Worm (Caenorhabditis elegans) whole organism, dauer: Measurements from ENCODE around the gene mek-1.

Experiments
- unc-62 ChIP-seq: sonication (generic microtip); optimal IDR thresholded peaks from 2 replicates; lab custom pipeline; 2017; ENCODE audit warnings: missing biosample characterization, missing genetic modification reagents, missing genetic modification characterization

mek-1 gene

ce11 chrX:7474968-7475433 lies 4.0 kb upstream of the mek-1 start, which contains the start of gene coh-1:
coh-1 (minus strand) TSS chrX:7475018.
- TF ChIP-seq unc-62 (GFP tag; lab: Kevin White, UChicago): no peak

DNA sequence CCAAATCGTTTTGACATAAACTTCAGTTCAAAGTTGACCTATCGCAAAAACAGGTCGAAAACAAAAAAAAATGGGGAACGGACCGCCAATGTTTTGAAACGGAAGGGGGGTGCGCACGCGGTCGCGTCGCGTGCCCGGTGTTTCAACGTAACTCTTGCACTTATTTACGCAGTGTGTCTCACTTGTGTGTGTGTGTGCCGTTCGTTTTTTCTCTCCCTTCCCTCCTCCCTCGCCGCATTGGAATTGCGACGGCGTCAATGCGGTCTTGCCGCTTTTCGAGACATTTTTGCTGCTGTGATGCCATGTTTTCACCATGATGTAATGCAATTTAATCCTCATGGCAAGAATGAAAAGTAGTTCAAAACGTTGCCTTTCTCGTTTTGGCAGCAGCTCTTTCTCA lies 572 bp upstream of the mek-1 start:
- no peak for TF ChIP-seq unc-62 (GFP tag; lab: Kevin White, UChicago)

DNA sequence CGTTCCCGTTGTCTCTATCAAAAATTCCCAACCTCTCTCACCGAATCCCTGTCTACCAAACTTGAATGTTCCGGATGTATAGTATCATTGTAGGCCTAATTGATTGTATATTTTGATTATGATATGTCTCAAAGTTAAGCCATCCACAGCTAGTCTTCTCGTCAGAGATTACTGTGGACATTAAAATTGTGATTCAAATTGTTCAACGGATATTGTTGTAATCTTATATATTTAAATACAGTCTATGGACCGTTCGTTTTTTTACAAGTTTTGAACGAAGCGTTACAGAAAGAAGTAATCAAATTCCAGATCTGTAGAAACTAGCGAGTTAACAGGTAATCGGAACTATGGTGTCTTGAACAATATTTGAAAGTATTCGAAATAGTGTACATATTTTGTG lies 1.7 kb downstream of the mek-1 start, which contains the start of gene F48E3.9:
F48E3.9 (plus strand) TSS at position 301 of the 400 bp plus-strand sequence.
- TF ChIP-seq unc-62 (GFP tag; lab: Kevin White, UChicago): no peak

DNA sequence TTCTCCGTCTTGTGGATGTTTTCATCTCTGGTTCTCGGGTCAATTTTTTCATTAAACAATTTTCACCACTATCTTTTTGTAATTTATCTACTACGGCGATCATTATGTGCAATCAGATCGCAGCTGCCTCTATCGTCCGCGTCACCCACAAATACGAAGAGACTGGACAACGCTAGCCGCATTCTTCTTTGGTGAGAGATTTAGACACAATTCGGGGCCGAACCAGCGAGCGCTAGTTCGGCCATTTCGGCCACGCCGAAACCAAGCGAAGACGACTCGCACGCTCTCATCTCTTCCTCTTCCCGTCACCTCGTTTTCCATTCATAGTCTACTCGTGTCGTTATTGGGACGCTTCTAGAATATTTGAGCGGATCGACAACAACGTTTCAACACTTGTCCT lies 6.7 kb downstream of the mek-1 start, which contains the start of gene gly-12:
gly-12 (plus strand) TSS at position 117 of the 400 bp plus-strand sequence.
- no peak for TF ChIP-seq unc-62 (GFP tag; lab: Kevin White, UChicago)

DNA sequence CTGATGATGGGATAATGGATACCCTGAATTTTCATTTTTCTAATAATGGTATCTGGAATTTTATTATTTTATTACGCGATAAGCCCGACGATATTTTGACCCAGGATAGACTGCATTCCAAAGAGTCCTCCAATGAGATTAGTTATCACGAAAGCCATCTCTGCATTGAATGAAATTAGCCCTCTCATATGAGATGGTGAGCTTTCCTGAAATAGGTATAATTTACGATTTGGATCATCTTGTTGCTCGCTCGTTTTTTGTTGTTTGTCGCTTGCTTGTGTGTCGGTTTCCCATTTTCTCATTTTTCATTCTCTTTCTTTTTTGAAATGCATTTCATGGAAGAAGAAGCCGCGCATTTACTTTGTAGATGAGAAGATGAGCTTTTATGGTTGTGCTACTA lies 12.5 kb downstream of the mek-1 start:
- TF ChIP-seq unc-62 (GFP tag; lab: Kevin White, UChicago): no peak

DNA sequence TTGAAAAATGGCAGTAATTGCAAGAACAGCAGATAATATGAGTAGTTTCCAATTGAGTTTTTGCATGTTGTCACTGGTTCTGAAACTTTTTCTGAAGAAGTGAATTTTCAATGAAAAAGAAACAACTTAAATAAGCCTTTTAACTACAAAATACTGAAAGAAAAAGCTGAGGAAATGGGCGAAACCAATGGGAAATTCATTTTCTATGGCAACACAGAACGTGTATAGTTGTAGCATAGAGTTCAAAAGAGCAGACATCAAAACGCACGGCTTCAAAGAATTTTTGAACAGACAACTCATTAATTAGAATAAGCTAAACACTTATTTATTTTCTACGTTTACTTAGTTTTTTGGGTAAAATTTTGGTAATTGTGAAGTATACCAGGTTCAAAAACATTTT lies 14.0 kb downstream of the mek-1 start, which contains the start of gene F48E3.2:
F48E3.2 (minus strand) TSS at position 101 of the 400 bp plus-strand sequence.
- no peak for TF ChIP-seq unc-62 (GFP tag; lab: Kevin White, UChicago)

- no peak for TF ChIP-seq unc-62 (GFP tag; lab: Kevin White, UChicago)
Measured at ce11 chrX:7495491-7495890, 16.4 kb downstream of the mek-1 start, which contains the start of gene try-14. try-14 (minus strand) TSS chrX:7495591.

DNA sequence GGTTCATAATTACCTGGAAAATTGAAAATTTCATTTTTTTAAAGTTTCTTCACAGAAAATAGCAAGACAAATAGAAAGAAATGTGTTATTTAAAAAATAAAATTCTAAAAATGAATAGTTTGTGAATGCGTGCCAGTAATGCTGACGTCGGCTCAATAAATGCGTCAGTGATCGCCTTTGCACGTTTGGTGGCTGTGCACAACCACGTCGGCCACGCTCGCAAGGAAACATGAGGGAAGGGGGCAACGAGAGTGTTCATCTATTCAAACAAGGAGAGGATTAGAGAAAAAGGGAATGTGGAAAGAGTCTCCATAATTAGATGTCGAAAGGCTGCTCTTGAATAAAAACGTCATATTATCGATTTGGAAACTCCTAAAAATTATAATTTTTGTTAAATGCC lies 21.9 kb downstream of the mek-1 start, which contains the start of gene uggt-1:
uggt-1 (minus strand) TSS at position 13 of the 400 bp plus-strand sequence.
- no peak for TF ChIP-seq unc-62 (GFP tag; lab: Kevin White, UChicago)

- no peak for TF ChIP-seq unc-62 (GFP tag; lab: Kevin White, UChicago)
Measured at ce11 chrX:7502807-7503206, 23.8 kb downstream of the mek-1 start, which contains the start of gene F48E3.6. F48E3.6 (minus strand) TSS chrX:7502907.

DNA sequence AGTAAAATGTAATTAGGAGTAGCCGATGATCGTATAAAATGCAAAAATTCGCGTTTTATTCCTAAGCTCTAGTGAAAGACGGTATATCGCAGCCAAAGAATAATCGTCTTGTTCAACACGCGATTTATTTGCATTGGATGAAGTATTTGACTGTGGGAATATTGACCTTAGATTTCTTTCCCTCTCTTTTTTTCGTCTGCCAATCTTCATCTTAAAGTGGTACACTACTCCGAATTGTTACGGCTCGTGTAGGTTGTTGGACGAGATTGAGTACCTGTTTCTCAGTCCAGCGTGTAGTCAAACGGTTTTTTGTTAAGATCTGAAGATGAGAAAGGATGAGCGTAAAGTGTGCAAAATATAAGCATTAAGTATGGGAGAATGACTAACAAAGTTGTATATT lies 27.5 kb downstream of the mek-1 start, which contains the start of gene lgc-11:
lgc-11 (minus strand) TSS at position 101 of the 400 bp plus-strand sequence.
- no peak for TF ChIP-seq unc-62 (GFP tag; lab: Kevin White, UChicago)

DNA sequence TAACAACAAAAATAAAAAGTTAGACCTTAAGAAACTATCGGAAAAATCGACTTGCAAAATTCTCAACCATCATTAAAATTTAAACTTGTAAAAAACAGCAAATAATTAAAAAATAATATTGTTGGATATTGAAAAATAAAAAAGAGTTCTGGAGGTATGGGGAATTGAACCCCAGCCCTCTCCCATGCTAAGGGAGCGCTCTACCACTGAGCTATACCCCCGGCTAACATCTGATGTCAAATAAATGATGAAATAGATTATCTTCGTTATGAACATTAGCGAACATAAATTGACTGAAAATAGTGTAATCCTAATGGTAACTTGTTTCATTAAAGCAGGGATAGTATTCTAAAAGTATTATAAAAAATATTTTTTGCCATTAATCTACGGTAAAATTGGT lies 28.1 kb downstream of the mek-1 start:
- TF ChIP-seq unc-62 (GFP tag; lab: Kevin White, UChicago): no peak

- no peak for TF ChIP-seq unc-62 (GFP tag; lab: Kevin White, UChicago)
Measured at ce11 chrX:7512714-7513113, 33.7 kb downstream of the mek-1 start.

DNA sequence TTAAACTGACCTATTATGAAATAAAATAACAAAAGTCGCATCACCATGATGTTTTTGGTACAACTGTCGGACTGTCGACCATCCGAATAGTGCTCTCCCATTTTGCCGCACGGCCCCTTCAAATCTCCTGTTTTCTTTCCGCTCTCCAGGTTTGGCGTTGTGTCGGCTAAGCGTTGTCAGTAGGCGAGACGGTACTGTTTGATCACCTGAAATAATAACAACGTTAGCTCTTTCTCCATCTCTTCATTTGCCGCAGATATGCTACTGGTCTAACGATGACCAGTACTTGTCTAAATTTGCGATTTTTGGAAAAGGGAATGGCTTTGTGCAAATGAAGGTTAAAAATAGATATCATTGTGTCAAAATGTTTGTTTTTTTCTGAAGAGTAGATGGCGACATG lies 40.5 kb downstream of the mek-1 start, which contains the start of gene chts-1:
chts-1 (minus strand) TSS at position 101 of the 400 bp plus-strand sequence.
- TF ChIP-seq unc-62 (GFP tag; lab: Kevin White, UChicago): no peak

DNA sequence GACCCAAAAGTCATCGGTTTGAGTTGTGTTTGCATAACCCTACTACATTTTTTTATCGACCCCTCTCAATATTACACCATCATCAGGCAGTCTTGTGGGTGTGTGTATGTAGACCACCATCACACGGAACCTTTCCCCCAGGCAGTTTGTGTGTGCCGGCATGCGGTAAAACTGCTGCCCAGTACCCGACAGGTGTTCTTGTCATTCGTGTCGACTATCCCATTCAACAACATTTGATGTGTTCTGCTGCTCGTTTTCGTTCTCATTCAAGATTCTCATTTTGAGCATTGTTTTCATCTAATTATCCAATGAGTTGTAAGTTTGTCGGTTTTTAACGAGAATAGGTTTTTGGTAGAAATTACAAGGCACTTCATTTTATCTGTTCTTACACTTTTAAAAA lies 43.5 kb downstream of the mek-1 start:
- no peak for TF ChIP-seq unc-62 (GFP tag; lab: Kevin White, UChicago)

ce11 chrX:7523799-7524198 lies 44.8 kb downstream of the mek-1 start:
- TF ChIP-seq unc-62 (GFP tag; lab: Kevin White, UChicago): no peak

DNA sequence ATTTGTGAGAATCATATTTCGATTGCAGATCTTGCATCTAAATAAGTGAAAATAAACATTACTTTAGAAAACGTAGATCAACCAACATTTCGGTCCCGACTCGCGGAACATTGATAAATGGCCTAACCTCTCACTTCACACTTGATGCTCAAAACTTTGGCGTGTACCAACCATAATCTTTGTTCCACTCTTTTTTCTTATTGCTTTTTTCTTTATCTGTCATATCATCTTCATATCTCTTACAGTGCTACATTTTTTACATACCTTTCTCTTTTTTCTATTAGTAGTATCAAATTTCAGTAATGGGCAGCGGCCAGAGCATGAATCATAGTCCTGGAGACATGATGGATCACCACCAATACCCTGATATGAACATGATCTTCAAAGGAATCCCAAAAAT lies 46.2 kb downstream of the mek-1 start, which contains the start of gene F46C8.3:
F46C8.3 (plus strand) TSS at position 301 of the 400 bp plus-strand sequence.
- no peak for TF ChIP-seq unc-62 (GFP tag; lab: Kevin White, UChicago)
